Fruit fly (Drosophila melanogaster) whole organism, larva: Measurements from ENCODE around the gene nAChRbeta3.

ENCODE experiments used
- noc ChIP-seq: fragments of 200-800 bp; sonication (Bioruptor generic); optimal IDR thresholded peaks from 3 replicates; lab custom pipeline; 2019; ENCODE audit warnings: missing biosample characterization, mild to moderate bottlenecking, missing genetic modification characterization, moderate library complexity

nAChRbeta3 gene

DNA sequence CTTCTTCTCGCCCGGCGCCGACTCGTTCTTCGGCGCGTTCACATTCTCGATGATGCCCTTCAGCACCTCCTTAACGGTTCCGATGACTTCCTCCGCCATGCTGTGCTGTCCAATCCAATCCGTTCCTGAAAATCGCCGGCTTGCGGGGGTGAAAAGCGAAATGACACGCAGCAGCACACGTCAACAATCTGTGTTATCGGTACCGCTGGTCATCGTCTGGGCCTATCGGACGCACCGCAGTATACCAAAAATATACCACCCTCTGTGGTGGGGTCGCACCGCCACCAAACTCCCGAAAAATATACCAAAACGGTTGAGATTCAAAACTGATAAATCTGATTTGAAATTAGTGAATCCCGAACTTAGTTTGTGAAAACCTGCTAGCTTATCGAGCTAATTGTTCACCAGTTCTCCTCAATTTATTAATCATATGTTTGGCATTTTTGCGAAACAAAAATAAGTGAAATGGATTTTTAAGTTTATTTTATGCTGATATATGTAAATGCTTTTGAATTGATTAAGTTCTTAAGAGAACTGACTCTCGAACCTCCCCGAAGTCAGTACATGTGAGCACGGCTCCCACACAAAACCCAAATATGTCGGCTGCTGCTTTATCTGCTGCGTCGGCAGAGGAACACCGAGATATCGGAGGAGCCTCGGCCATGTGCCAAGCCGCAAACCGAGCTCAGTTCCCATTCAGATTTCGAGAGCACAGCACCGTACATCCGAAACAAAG is at the start of gene nAChRbeta3, which contains the start of gene Spp:
Gene nAChRbeta3 (plus strand): TSS at position 686 of the 736 bp plus-strand sequence.
Gene Spp (minus strand): TSS at position 210 of the 736 bp plus-strand sequence.
- no peak for TF ChIP-seq noc (tag; lab: Kevin White, UChicago)

DNA sequence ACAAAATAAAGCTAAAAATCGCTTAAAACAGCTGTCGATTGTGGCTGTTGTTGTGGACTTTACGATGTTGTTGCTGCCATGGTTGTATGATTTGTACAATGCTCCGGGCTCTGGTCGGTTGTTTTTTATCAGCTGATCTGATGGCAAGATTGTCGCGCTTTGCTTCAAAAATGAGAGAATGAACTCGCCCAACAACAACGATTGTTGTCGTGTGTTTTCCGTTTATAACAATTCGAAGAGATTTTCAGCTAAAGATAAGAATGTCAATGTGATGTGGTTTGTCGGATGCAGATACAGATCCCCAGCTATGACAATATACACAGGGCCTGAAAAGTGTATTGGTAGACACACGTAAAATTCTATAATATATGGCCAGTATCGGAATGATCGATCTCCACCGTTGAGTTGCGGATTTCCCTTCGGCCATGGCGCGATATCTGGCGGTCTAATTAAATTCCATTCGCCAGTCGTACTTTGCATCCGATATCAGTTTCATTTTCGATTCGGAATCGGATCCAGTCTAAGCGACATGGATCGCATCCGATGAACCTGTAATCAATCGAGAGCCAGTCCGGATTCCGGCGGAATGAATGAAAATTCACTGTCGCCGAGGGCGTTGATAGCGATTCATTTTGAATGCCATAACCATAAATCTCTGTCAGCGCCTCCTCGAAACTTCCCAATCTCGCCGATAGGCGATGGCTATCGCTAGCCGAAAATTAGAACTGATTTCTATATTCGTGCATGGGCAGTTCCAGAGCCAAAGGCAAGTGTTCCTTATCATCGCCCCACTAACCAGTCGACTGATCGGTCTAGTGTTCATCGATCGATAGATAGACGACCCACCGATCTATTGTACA is 49.3 kb upstream of the nAChRbeta3 start:
- peak; percentile 55 for TF ChIP-seq noc (tag; lab: Kevin White, UChicago)

DNA sequence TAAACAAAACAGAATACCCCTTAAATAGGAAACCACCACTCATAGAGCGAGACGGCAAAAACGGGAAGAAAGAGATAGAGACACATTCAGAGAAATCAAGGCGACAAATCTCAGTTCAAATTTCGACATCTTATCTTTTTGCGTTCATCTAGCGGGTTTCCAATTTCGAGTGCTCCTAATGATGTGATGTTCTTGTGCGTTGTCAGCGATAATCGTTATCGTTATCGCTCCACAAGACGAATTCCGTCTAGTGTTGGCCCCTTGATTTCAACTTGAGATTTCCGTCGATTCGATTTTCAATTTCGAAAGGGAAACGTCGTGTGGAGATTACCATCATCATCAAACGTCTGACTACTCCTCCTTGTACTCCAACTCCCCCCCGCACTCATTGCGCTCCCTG is 48.5 kb upstream of the nAChRbeta3 start:
- no peak for TF ChIP-seq noc (tag; lab: Kevin White, UChicago)

DNA sequence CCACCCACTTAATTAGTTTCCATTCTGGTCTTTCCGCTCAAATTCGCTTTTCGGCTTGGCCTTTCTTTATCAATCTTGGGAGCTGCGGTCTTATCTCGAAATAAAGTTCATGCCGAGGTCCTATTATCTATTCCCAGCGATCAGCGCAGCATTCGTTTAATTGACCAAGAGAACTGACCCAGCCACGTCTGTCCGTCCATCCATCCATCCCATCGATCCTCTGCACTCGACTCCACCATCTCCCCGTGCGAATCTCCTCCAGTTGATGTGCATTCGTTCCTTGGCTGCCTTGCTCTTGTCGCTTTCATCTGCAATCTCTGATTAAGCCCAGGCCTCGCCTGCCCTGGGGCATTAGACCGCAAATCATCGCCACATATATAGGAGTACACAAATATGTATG is 48.1 kb upstream of the nAChRbeta3 start:
- no peak for TF ChIP-seq noc (tag; lab: Kevin White, UChicago)

DNA sequence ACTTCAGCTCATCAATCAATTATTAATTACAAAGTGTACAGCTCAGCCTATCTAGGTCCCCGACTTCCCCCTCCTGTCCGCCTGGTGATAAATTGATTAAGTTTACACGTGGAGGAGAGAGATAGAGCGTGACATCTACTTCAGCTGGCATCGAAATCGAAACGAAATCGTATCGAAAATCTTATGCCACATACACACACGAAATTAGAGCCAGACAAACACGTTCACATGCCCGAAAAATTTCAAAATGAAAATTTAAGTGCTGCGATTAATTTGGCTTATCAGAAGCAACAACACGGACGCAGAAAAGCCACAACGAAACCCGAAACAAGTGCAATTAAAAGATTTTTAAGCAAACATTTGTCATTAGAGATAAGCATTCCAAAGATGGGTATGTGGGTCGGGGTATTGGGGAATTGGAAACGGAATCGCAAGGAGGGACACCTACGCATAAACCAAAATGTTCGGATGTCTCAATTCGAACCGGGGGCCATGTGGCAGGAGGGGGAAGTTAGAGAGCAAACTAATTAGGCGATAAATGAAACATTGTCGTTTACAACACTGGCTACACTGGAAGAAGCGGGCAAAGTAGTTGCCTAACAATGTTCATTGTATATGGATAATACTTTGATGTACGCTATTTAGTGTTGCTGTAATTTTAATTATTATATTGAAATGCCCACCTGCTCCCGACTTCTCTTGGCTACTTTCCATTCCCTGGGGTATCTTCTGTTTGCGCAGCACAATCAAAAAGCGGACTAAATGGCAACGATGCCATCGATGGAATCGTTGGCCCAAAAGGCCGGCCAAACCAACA is 47.1 kb upstream of the nAChRbeta3 start:
- TF ChIP-seq noc (tag; lab: Kevin White, UChicago), result peak; percentile 7

DNA sequence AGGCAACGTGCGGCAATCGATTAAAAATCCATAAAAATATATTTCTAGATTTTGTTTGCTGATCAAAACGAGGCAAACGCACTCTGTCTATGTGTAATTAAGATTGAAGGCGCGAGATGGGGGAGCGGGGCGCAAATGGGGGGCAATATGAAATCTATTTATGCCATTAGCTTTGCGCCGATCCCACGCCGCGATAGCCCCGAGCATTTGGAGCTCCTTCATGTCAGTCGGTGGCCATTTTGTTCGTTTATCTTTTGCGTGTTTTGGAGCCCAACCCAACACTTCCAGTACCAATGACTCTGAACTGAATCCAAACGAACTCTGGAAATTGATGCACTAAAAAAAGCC is 46.5 kb upstream of the nAChRbeta3 start:
- TF ChIP-seq noc (tag; lab: Kevin White, UChicago), result no peak

DNA sequence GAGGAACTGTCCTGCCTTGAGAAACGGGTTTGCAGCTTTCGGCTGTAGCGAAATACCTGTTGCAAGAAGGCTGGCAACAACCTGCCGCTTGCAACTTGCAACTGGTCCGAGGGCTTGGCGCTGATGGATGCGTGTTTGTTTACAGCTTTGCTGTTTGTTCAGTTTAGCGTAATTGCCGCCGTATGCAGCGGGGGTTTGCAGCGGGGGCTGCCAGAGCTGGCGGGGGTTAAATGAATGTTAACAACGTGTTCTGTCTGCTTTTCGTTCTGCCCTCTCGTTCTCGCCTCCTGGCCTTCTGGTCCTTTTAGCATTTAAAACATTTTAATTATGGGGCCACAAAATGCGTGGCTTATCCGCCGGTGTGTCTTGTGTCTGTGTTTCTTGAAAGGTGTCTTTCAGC is 45.0 kb upstream of the nAChRbeta3 start:
- no peak for TF ChIP-seq noc (tag; lab: Kevin White, UChicago)

DNA sequence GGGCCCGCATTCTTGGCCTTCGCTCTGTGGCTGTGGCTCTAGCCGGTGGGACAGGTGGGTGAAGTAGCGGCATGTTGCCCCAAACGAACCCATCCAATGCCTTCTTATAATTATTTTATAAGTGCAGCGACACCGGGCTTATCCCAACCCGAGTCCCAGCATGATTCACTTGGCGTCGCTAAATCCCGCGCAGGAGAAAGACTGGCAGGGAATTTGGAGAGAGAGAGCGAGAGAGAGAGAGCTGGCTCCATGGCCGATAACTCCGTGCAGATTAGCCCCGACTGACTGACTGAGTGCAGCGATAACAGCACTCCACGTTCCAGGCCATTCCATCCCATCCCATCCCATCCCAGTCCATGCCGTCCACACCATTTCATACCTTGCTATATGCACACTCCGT is 43.3 kb upstream of the nAChRbeta3 start:
- TF ChIP-seq noc (tag; lab: Kevin White, UChicago), result no peak

DNA sequence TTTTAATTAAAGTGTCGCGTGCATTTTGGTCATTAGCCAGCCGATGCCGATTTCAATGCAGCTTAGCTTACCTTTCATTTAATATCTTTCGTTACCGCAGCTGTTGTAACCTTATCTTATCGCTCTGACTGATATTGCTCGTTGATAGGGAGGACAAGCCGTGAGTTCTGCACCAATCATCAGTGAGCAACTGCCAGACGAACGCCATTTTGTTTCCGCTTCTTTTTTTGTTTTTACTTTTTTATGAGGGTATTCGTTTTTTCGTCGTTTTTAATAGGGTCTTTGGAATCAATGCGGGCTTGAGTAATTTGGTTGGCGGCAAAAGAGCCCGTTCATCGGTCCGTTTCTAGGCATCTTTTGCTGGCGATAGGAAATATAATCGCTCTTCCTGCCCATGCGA is 39.9 kb upstream of the nAChRbeta3 start:
- TF ChIP-seq noc (tag; lab: Kevin White, UChicago), result no peak

DNA sequence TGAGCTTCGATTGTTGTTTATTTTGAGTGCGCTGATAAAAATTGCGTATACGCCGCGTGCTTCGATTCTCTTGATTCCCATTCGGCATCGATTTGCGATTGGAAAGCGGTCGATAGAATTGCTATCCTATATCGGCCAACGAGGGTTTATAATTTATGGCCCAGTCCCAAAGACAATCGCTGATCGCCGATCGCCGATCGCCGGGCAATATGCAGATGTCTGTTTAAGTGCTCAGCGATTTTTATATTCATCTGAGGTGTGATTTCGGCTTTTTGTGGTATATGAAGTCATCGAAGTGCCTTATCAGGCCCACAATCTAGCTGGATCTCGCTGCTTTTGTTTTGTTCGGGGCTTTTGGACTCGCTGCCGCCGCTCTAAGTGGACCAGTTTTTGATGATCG is 38.5 kb upstream of the nAChRbeta3 start:
- TF ChIP-seq noc (tag; lab: Kevin White, UChicago), result no peak

DNA sequence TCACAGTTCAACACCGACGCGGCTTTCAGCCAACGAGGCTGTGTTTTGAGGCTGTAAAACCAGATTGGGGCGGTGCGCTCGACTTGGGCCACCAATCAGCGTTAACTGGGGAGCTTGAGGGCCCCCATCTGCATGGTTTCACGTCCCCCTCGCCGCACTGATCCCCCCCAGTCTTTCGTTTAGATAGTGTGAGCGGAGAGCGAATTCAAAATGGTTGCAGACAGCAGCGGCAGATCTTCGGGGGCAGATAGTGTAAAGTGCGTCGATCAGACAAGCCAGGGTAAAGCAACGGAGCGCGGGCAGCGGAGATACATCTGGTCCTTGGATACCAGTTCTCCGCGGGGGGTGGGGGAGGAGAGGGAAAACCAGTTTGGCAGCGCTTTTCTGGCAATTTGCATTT is 37.8 kb upstream of the nAChRbeta3 start:
- no peak for TF ChIP-seq noc (tag; lab: Kevin White, UChicago)

DNA sequence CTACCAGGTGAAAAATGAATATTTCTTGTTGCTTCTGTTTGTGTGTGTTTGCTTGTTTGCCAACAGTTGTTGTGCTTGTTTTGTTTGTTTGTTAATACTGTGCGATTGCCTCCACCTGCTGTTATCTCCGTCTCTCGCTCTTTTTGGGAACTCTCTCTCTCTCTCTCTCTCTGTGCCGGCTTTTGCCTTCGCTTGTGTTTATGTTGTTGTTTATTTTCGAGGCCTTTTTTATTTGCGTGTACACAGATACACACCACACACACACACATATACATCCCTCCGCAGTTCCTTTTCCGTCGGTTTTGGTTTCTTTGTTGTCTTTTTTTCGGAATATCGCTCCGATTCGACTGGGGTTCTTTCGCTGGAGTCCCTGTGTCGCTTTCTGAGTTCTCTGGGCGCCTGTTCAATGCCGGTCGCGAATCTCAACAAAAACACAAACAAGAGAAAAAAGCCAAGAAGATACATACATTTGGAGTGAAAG is 34.4 kb upstream of the nAChRbeta3 start:
- no peak for TF ChIP-seq noc (tag; lab: Kevin White, UChicago)

DNA sequence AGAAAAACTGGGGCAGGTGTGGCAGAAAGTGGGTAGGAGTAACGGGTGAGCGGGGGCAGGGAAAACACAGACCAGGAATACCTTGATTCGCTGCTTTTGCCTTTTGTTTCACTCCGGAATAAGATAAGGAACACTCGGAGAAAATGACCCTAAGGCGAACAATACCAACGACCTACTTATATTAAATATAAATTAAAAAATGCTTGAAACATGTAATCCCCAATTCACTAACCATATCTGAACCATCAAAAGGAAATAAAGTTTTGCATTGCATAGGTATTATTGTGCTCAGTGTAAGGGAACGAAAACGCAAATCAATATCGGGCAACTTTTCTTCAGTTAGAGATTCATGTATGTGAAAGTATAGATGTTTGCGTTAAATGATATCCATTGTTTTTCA is 32.9 kb upstream of the nAChRbeta3 start:
- no peak for TF ChIP-seq noc (tag; lab: Kevin White, UChicago)

DNA sequence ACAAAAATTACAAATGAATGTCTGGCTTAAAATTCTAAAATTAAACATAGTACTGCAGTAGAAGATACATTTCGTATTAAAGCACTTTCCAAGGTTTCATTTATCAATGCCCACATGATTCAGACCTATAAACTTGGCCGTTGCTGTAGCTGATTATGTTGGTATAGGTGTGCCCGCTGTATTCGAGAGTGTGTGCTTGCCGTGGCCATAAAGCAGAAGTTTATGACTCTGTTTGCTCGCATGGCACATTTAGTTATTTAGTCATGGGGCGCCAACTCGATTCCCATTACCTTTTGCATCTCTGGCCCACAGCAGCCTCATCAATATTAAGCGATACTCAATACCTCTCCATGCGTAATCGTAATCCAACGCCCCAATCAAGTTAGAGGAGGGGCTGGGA is 31.9 kb upstream of the nAChRbeta3 start:
- no peak for TF ChIP-seq noc (tag; lab: Kevin White, UChicago)

DNA sequence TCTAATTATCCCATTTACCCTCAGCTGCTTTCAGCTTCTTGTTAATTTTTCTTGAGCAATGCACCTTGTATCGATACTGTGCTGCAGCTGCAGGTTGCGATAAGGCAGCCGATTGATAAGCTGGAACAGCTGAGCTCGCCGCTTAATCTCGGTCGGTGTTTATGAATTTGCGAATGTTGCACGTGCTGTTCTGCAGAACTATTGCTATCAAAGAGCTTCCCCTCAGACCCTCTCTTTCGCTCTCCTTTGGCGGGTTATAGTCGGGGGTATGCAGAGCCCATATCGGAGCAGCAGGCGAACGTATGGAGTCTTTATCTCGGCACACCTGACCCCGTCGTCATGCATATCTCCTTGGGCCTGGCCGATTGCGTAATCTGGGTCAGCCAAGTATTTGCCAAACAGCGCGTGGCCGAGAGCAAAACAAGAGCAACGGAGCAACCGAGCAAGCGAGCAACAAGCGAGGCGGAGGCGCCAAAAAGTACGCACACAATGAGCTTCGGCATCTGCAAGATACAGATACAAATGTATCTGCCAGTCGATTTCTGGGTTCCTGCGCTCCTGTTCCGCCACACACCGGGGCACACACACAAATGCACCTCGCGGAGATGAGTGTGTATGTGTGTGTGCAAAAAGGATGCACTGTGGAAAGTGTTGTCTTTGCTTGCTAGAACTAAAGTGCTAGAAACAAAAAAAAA is 30.7 kb upstream of the nAChRbeta3 start:
- TF ChIP-seq noc (tag; lab: Kevin White, UChicago), result no peak
